Fruit fly (Drosophila melanogaster): ENCODE measurements around the gene CG43085.

CG43085 gene

DNA sequence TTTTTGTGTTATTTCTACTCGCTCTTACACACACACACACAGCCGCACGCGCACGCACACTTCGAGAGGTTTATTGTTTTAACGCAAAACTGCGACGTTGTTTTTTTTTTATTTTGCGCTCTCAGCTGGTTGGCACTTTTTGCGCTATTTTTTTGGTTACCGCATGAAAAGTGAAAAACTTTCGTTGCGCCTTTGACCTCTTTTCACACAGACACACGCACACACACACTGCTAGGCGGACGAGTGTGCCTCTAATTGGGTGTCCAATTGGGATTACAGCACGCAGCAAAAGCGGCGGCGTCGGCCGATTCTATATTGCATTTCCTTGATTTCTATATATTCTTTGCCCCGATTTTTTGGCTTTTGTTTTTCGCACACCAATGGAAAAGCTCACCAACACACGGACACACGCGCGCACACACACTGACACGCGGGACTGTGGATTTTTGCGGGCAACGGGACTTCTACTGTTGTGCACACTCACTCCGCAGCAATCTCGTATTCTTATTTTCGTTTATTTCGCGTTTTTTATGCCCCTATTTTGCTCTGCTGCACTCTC, 21.9 kb upstream of the CG43085 start:
- TF ChIP-seq CG6276 (GFP tag; optimal IDR thresholded peaks at IDR 0.05): peak; percentile 41
- peak; percentile 3 for TF ChIP-seq topi (GFP tag; optimal IDR thresholded peaks at IDR 0.05)
- TF ChIP-seq CG8119 (GFP tag; IDR thresholded peaks at IDR 0.05): peak; percentile 59; the same call in 2 of the 3 replicates
- TF ChIP-seq CG6163 (GFP tag; IDR thresholded peaks at IDR 0.05): 0 out of 3 replicates have a peak, but pooled peaks have one; percentile 21
- TF ChIP-seq fd59A (GFP tag; optimal IDR thresholded peaks at IDR 0.05): no peak
- peak in 1 of 2 experiments; percentile 34 for TF ChIP-seq ss (GFP tag; optimal IDR thresholded peaks at IDR 0.05)
- peak; percentile 29; the same call in 1 of the 2 replicates for TF ChIP-seq CG15336 (GFP tag; IDR thresholded peaks at IDR 0.05)
- TF ChIP-seq CG4318 (GFP tag; optimal IDR thresholded peaks at IDR 0.05): no peak
- TF ChIP-seq CG32006 (GFP tag; optimal IDR thresholded peaks at IDR 0.05): peak; percentile 29
- peak; percentile 24 for TF ChIP-seq vri (GFP tag; optimal IDR thresholded peaks at IDR 0.05)
- peak; percentile 55 for TF ChIP-seq Blimp-1 (GFP tag; optimal IDR thresholded peaks at IDR 0.05)
- TF ChIP-seq CG3919 (GFP tag; optimal IDR thresholded peaks at IDR 0.05): no peak
- peak; percentile 33; the same call in 1 of the 3 replicates for TF ChIP-seq eg (GFP tag; IDR thresholded peaks at IDR 0.05)

DNA sequence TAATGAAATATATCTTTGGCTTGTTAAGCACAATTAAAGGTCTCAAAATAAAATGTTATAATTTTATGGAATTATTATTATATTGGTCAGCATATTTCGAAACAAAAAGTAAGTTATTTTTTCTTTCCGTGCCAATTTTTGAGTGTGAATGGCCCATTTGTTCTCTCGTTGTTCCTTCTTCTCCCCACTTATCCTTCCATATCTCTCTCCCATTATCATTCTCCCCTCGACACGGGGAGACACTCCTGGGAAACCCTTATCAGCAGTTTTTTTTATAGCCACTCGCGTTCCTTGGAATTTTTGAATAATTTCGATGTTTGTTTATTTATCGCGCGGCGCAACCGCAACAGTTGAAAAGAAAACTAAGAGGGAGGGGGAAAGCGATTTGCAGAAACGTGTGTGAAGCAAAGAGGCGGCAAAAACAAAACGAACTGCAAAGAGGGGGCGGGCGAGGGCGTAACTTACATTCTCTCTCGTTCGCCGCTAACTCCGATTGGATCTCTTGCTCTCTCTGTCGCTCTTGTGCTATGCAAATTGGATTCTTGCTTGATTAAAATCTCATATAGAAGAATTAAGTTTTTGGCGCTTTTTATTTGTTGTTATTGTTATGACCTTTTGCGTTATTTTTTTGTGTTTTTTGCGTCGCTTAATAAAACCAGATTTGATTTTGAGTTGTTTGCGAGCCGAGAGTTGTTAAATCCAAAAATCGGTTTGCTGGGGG, 21.3 kb upstream of the CG43085 start:
- peak; percentile 11 for TF ChIP-seq Sox102F (GFP tag; optimal IDR thresholded peaks at IDR 0.05)
- no peak for TF ChIP-seq Sox15 (GFP tag; optimal IDR thresholded peaks at IDR 0.05)
- TF ChIP-seq Hr4 (GFP tag; optimal IDR thresholded peaks at IDR 0.05): no peak
- TF ChIP-seq fkh (GFP tag; optimal IDR thresholded peaks at IDR 0.05): peak; percentile 16
- TF ChIP-seq topi (GFP tag; optimal IDR thresholded peaks at IDR 0.05): peak; percentile 8
- TF ChIP-seq vri (GFP tag; optimal IDR thresholded peaks at IDR 0.05): peak; percentile 7
- TF ChIP-seq CG6163 (GFP tag; IDR thresholded peaks at IDR 0.05): no peak
- TF ChIP-seq CG3919 (GFP tag; optimal IDR thresholded peaks at IDR 0.05): no peak
- TF ChIP-seq Eip78C (GFP tag): peak; percentile 77
- TF ChIP-seq CG8319 (GFP tag; optimal IDR thresholded peaks at IDR 0.05): no peak
- peak; percentile 66 for TF ChIP-seq svp (GFP tag)

DNA sequence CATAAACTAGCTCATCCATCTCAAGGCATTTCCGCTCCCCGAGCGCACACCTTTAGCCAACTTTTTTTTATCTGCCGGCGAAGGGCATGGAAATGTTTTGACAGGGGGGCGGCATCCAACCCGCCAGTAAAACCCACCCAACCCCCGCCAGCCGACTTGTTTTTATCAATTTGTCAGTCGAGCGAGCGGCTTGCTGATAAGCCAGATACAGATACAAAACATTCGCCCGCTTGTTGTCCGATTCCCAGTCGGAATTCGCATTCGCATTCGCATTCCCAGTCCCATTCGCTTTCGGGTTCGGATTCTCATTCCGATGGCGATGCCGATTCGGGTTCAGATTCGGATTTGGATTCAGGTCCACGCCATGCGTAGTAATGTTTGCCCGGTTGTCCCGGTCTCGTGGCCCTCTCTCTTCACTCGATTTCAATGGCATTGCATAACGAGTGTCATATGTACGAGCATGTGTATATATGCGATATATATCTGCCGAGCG, 18.6 kb upstream of the CG43085 start:
- TF ChIP-seq CG6163 (GFP tag; IDR thresholded peaks at IDR 0.05): peak; percentile 20; the same call in 1 of the 3 replicates
- TF ChIP-seq pdm3 (GFP tag; optimal IDR thresholded peaks at IDR 0.05): no peak
- peak; percentile 62 for TF ChIP-seq Eip93F (GFP tag; optimal IDR thresholded peaks at IDR 0.05)
- peak; percentile 6 for TF ChIP-seq Lpt (GFP tag; optimal IDR thresholded peaks at IDR 0.05)
- no peak for TF ChIP-seq CG31627 (GFP tag; optimal IDR thresholded peaks at IDR 0.05)
- no peak for TF ChIP-seq Hr4 (GFP tag; optimal IDR thresholded peaks at IDR 0.05)
- no peak for TF ChIP-seq CG32006 (GFP tag; optimal IDR thresholded peaks at IDR 0.05)
- no peak for TF ChIP-seq CG6792 (GFP tag; optimal IDR thresholded peaks at IDR 0.05)
- no peak for TF ChIP-seq Sox15 (GFP tag; optimal IDR thresholded peaks at IDR 0.05)
- peak; percentile 28 for TF ChIP-seq Sox102F (GFP tag; optimal IDR thresholded peaks at IDR 0.05)
- TF ChIP-seq CG6854 (GFP tag; optimal IDR thresholded peaks at IDR 0.05): peak; percentile 79
- TF ChIP-seq Blimp-1 (GFP tag; optimal IDR thresholded peaks at IDR 0.05): peak; percentile 60
- no peak for TF ChIP-seq CG15336 (GFP tag; IDR thresholded peaks at IDR 0.05)
- TF ChIP-seq fkh (GFP tag; optimal IDR thresholded peaks at IDR 0.05): peak; percentile 62
- TF ChIP-seq CG4318 (GFP tag; optimal IDR thresholded peaks at IDR 0.05): no peak
- no peak for TF ChIP-seq Met (GFP tag; optimal IDR thresholded peaks at IDR 0.05)
- TF ChIP-seq CG10669 (GFP tag; optimal IDR thresholded peaks at IDR 0.05): no peak
- no peak for TF ChIP-seq CG1621 (tag; optimal IDR thresholded peaks at IDR 0.05)
- peak; percentile 14 for TF ChIP-seq topi (GFP tag; optimal IDR thresholded peaks at IDR 0.05)
- no peak for TF ChIP-seq achi (GFP tag; optimal IDR thresholded peaks at IDR 0.05)
- no peak for TF ChIP-seq CG8632 (GFP tag; optimal IDR thresholded peaks at IDR 0.05)
- TF ChIP-seq CG9139 (GFP tag; optimal IDR thresholded peaks at IDR 0.05): no peak
- TF ChIP-seq dsx (GFP tag; optimal IDR thresholded peaks at IDR 0.05; ENCODE audit: poor library complexity, severe bottlenecking): no peak
- TF ChIP-seq spab (GFP tag; optimal IDR thresholded peaks at IDR 0.05): no peak
- TF ChIP-seq CG8119 (GFP tag; IDR thresholded peaks at IDR 0.05): no peak
- no peak for TF ChIP-seq eg (GFP tag; IDR thresholded peaks at IDR 0.05)
- no peak for TF ChIP-seq Hr39 (GFP tag; optimal IDR thresholded peaks at IDR 0.05)
- TF ChIP-seq Eip78C (GFP tag): no peak
- TF ChIP-seq Smox (GFP tag; optimal IDR thresholded peaks at IDR 0.05): no peak
- no peak for TF ChIP-seq Ets21C (GFP tag; optimal IDR thresholded peaks at IDR 0.05)
- peak in 1 of 2 experiments; percentile 28 for TF ChIP-seq ss (GFP tag; optimal IDR thresholded peaks at IDR 0.05)
- TF ChIP-seq CG16779 (tag; optimal IDR thresholded peaks at IDR 0.05): no peak
- TF ChIP-seq svp (GFP tag): peak; percentile 93
- TF ChIP-seq cyc (GFP tag; optimal IDR thresholded peaks at IDR 0.05): no peak
- TF ChIP-seq salr (GFP tag; optimal IDR thresholded peaks at IDR 0.05): no peak
- no peak for TF ChIP-seq CG6276 (GFP tag; optimal IDR thresholded peaks at IDR 0.05)
- TF ChIP-seq Hr38 (GFP tag; optimal IDR thresholded peaks at IDR 0.05): no peak
- TF ChIP-seq fd85E (GFP tag; optimal IDR thresholded peaks at IDR 0.05): no peak
